Fruit fly (Drosophila melanogaster) whole organism, prepupa: ENCODE data around the gene cact.

ENCODE experiments used
- CG10631 ChIP-seq: fragments of 200-800 bp; sonication (Bioruptor generic); optimal IDR thresholded peaks from 2 replicates; lab custom pipeline; 2016; ENCODE audit warnings: missing biosample characterization, missing genetic modification characterization
- CG15336 ChIP-seq: fragments of 200-800 bp; sonication (Bioruptor generic); IDR thresholded peaks from 2 replicates; pipeline ENCODE4 v1.3.6; 2022; ENCODE audit warnings: missing biosample characterization, missing genetic modification characterization
- CG16779 ChIP-seq: fragments of 200-800 bp; sonication (Bioruptor generic); optimal IDR thresholded peaks from 3 replicates; lab custom pipeline; 2017; ENCODE audit warnings: missing biosample characterization, mild to moderate bottlenecking, missing genetic modification characterization
- CG6276 ChIP-seq: fragments of 200-800 bp; sonication (Bioruptor generic); optimal IDR thresholded peaks from 2 replicates; lab custom pipeline; 2017; ENCODE audit warnings: missing biosample characterization, mild to moderate bottlenecking, missing genetic modification characterization
- Ets21C ChIP-seq: fragments of 200-800 bp; sonication (Bioruptor generic); optimal IDR thresholded peaks from 3 replicates; lab custom pipeline; 2016; ENCODE audit warnings: missing biosample characterization, missing genetic modification characterization
- Gug ChIP-seq: fragments of 200-800 bp; sonication (Bioruptor generic); IDR thresholded peaks from 2 replicates; pipeline ENCODE4 v1.3.6; 2022; ENCODE audit warnings: missing biosample characterization, missing genetic modification characterization
- Lpt ChIP-seq: fragments of 200-800 bp; sonication (Bioruptor generic); optimal IDR thresholded peaks from 3 replicates; lab custom pipeline; 2016; ENCODE audit warnings: missing biosample characterization, missing genetic modification characterization
- Sox14 ChIP-seq: fragments of 200-800 bp; sonication (Bioruptor generic); optimal IDR thresholded peaks from 3 replicates; lab custom pipeline; 2016; ENCODE audit warnings: missing biosample characterization, missing genetic modification characterization
- fkh ChIP-seq: fragments of 200-800 bp; sonication (Bioruptor generic); optimal IDR thresholded peaks from 3 replicates; lab custom pipeline; 2017; ENCODE audit warnings: missing biosample characterization, mild to moderate bottlenecking, missing genetic modification characterization, moderate library complexity
- net ChIP-seq: fragments of 200-800 bp; sonication (Bioruptor generic); optimal IDR thresholded peaks from 3 replicates; lab custom pipeline; 2016; ENCODE audit warnings: missing biosample characterization, missing genetic modification characterization

DNA sequence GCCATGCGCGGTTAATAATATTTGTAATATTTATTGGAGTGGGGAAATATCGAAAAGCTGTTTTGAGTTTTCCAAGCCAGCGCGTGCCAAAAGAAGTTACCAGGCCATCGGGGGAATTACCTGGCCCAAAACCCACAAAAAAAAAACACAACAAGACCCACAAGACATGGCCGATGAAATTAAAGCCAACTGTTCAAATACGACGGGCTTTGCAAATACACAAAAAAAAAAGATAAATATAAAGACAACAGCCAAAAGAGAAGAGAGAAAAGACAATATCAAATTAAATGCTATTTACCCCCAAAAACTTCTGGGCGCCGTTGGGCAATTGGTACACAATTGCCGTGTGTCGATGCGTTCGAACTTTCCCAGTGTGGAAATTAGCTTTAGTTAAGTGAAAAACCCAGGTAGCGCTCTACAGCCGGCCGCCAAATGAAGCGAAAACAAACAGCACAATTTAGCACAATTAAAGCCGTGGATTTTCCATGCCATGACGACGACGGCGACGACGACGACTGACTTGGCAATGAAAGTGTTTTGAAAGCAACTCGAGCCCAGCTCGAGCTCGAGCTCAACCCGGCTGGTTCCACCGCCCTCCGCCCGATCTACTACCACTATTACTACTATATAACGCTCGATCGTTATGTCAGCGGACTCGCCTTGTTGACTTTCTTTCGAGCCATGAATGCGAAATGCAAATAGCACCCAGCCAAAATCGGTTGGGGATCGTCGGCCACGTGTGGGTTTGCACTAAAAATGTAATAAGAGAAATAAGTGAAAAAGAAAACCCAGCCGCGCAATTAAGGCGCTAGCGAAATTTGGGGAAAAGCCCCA, 8.0 kb downstream of the cact start:
- no peak for TF ChIP-seq Ets21C (GFP tag; lab: Kevin White, UChicago)
- TF ChIP-seq CG6276 (GFP tag; lab: Kevin White, UChicago) = no peak
- no peak for TF ChIP-seq Sox14 (GFP tag; lab: Kevin White, UChicago)
- TF ChIP-seq Lpt (GFP tag; lab: Kevin White, UChicago) = no peak
- no peak for TF ChIP-seq CG10631 (GFP tag; lab: Kevin White, UChicago)
- peak; percentile 48 for TF ChIP-seq fkh (GFP tag; lab: Kevin White, UChicago)
- TF ChIP-seq Gug (GFP tag; lab: Robert Waterston, UW) = no peak
- no peak for TF ChIP-seq CG15336
- TF ChIP-seq CG16779 (tag; lab: Kevin White, UChicago) = no peak
- no peak for TF ChIP-seq net (GFP tag; lab: Kevin White, UChicago)
